Worm (Caenorhabditis elegans): ENCODE data around the gene sri-30.
A peak's percentile ranks its signal among the peaks of the same experiment; 100 is the strongest.

sri-30 gene

DNA sequence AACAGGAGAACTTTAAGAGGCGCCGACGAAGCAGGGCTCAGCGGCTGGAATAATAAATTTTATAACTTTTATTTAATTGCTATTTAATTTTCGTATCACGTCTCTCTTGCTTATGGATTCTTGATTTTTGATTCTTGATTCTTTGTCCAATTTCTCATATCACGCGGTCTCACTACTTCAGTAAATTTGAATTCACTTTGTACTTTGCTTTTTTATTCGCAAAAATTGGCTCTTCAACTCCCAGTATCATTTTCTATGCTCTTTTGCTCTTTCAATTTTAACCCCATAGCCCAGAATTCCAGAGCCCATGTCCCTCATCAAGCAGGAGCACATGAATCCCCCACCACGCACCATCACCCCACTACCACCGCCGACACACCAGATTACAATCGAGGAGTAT lies 43.8 kb upstream of the sri-30 start, which contains the start of gene lido-10:
lido-10 (plus strand) TSS at position 301 of the 400 bp plus-strand sequence.
- TF ChIP-seq elt-3 (tag; optimal IDR thresholded peaks at IDR 0.05) (no peak), lin-14 (GFP tag; optimal IDR thresholded peaks at IDR 0.05) (no peak), tlp-1 (tag; optimal IDR thresholded peaks at IDR 0.05) (no peak), nhr-47 (tag; optimal IDR thresholded peaks at IDR 0.05) (no peak), C04F5.9 (tag; optimal IDR thresholded peaks at IDR 0.05) (no peak), ceh-8 (GFP tag; optimal IDR thresholded peaks at IDR 0.05) (no peak), lin-13 (GFP tag; optimal IDR thresholded peaks at IDR 0.05) (no peak), swsn-7 (tag; optimal IDR thresholded peaks at IDR 0.05) (no peak), efl-3 (GFP tag; optimal IDR thresholded peaks at IDR 0.05) (no peak), lin-15B (tag; optimal IDR thresholded peaks at IDR 0.05) (no peak)

DNA sequence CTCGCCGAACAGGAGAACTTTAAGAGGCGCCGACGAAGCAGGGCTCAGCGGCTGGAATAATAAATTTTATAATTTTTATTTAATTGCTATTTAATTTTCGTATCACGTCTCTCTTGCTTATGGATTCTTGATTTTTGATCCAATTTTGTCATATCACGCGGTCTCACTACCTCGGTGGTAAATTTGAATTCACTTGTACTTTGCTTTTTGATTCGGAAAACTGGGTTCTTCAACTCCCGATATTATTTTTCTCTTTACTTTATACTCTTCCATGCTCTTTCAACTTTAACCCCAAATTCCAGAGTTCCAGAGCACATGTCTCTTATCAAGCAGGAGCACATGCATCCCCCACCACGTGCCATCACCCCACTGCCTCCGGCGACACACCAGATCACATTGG lies 42.3 kb upstream of the sri-30 start, which contains the start of gene lido-11:
lido-11 (plus strand) TSS at position 301 of the 400 bp plus-strand sequence.
- no peak for TF ChIP-seq C04F5.9 (tag; optimal IDR thresholded peaks at IDR 0.05)
- no peak for TF ChIP-seq vab-15 (tag; optimal IDR thresholded peaks at IDR 0.05)
- TF ChIP-seq unc-30 (tag; optimal IDR thresholded peaks at IDR 0.05) = no peak
- TF ChIP-seq lin-14 (GFP tag; optimal IDR thresholded peaks at IDR 0.05) = no peak
- TF ChIP-seq mab-9 (GFP tag; IDR thresholded peaks at IDR 0.05) = no peak
- no peak for TF ChIP-seq elt-3 (tag; optimal IDR thresholded peaks at IDR 0.05)
- TF ChIP-seq lin-39 (tag; optimal IDR thresholded peaks at IDR 0.05) = no peak
- no peak for TF ChIP-seq pax-3 (tag; optimal IDR thresholded peaks at IDR 0.05)
- TF ChIP-seq zip-4 (GFP tag; optimal IDR thresholded peaks at IDR 0.05) = no peak
- no peak for TF ChIP-seq egl-13 (tag; optimal IDR thresholded peaks at IDR 0.05)

DNA sequence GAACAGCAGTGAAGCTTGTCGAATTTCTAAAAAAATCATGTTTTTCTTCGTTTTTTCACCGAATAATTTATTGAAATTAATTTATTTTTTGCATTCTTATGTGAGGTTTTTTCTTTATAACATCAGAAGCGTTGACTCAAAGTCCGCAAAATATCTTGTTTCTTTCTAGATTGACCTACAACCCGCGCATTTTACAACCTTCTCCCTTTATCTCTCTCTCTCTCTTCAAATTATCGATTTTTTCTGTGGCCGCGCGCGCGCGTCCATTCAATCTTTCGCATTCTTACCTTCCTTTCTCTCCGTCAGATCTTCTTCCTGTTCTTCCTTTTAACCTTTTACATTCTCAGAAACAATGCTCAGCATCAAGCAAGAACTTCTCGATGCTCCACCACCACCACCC lies 40.5 kb upstream of the sri-30 start, which contains the start of gene lido-12:
lido-12 (plus strand) TSS at position 301 of the 400 bp plus-strand sequence.
- no peak for TF ChIP-seq unc-86 (tag; optimal IDR thresholded peaks at IDR 0.05)

DNA sequence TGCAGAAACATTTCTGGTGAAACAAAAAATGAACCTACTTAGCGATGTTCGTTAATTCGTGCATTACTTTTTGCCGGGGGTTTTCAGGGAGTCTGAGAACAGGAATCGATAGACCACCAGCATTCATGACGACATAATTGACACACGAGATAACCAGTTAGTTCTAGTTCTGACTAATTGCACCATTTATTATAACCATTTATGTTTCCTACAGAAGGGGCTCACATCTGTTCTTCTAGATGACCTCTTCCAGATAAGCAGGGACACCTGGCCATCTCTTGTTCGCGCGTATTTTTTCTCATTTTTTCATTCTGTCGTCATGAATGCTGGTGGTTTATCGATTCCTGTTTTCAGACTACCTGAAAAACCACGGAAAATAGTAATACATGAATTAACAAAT lies 37.6 kb upstream of the sri-30 start, which contains the start of gene sdz-5:
sdz-5 (plus strand) TSS at position 301 of the 400 bp plus-strand sequence.
- TF ChIP-seq unc-62 (GFP tag; optimal IDR thresholded peaks at IDR 0.05) (no peak), nhr-77 (tag; optimal IDR thresholded peaks at IDR 0.05) (no peak)

DNA sequence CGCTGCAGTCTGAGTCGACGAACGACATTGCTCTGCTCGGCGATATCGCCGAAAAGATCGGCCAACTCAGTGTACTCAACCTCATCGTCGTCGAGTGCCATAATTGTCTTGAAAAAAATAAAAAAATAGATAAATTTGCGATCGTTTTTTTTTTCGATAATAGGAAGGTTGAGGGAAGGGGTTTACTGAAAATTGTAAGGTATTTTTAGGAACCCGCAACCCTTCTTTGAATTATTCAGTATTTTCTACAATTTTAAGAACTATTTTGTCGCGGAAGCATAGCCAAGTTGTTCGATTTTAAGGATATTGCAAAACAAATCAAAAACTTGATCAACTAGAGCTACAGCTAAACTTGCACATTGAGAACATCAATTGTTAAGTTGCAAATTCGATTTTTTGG lies 33.8 kb upstream of the sri-30 start, which contains the start of gene C41H7.9:
C41H7.9 (minus strand) TSS at position 101 of the 400 bp plus-strand sequence.
- no peak for TF ChIP-seq irx-1 (tag; optimal IDR thresholded peaks at IDR 0.05)

DNA sequence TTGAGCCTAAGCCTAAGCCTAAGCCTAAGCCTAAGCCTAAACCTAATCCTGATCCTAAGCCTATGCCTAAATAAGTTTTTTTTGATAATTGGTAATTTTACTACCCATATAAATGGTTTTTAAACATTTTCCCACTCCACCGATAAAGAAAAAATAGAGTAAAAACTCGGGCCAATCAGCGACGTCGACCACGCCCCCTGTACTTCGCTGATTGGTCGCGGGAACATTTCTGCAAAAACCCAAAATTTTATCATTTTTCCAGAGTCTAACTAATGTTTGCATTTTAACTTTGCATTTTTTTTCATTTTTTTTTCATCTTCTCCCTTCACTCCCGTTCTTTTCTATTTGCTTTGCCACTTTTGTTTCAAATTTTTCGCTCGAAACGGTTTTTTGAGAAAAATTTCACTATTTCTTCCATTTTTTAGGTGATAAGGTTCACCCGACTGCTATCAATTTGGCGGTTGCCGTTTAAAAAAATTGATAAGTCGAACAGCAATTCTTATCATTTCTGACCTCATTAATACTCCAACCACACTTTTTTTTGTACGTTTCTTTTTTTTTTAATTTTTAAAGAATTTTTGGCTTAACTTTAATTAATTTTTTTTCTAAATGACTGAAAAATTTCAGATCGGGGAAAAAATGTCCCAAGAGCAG lies 31.7 kb upstream of the sri-30 start, which contains the start of gene C41H7.2:
C41H7.2 (plus strand) TSS at position 622 of the 654 bp plus-strand sequence.
- TF ChIP-seq sox-4 (tag; optimal IDR thresholded peaks at IDR 0.05) = no peak
- TF ChIP-seq tlp-1 (tag; optimal IDR thresholded peaks at IDR 0.05) = peak; percentile 40
- no peak for TF ChIP-seq dsc-1 (tag; optimal IDR thresholded peaks at IDR 0.05)
- TF ChIP-seq lir-3 (tag; optimal IDR thresholded peaks at IDR 0.05; ENCODE audit: poor library complexity) = no peak
- TF ChIP-seq elt-2 (tag; optimal IDR thresholded peaks at IDR 0.05) = peak; percentile 78
- no peak for TF ChIP-seq hlh-4 (tag; optimal IDR thresholded peaks at IDR 0.05)

DNA sequence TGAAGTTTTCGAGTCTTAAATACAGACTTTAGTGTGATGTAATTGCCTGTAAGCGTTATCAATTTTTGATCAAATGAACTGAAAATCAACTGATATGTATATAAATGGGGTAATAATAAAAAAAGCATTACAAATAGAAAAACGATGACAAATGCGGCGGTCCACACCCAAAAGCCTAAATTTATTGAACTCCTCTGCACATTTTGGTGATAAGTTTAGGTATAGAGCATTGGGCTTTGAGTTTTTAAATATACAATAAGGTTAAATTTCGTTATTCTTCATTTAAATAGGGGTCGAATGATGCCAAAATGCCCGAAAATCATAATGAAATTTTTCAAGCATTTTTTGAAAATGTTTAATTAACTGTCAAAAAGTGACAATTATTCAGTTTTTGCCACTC lies 26.2 kb upstream of the sri-30 start, which contains the start of gene clec-3:
clec-3 (minus strand) TSS at position 101 of the 400 bp plus-strand sequence.
- TF ChIP-seq ztf-4 (tag; optimal IDR thresholded peaks at IDR 0.05) = no peak
- no peak for TF ChIP-seq jun-1 (tag; optimal IDR thresholded peaks at IDR 0.05)

All from whole organism, L1 larva.